Worm (Caenorhabditis elegans) whole organism, mixed stage, embryonic: ENCODE measurements around the gene F11E6.11.

Experiments used
- M03D4.4 ChIP-seq: sonication (generic microtip); optimal IDR thresholded peaks from 2 replicates; lab custom pipeline; 2017; ENCODE audit warnings: mild to moderate bottlenecking, missing genetic modification characterization, missing compliant biosample characterization
- bed-3 ChIP-seq: fragments of 200-800 bp; sonication (Bioruptor generic); optimal IDR thresholded peaks from 3 replicates; lab custom pipeline; 2018; ENCODE audit warnings: mild to moderate bottlenecking, missing genetic modification characterization, moderate library complexity, missing compliant biosample characterization
- blmp-1 ChIP-seq: fragments of 150-350 bp; optimal IDR thresholded peaks from 2 replicates; lab custom pipeline; 2014; ENCODE audit warnings: missing biosample characterization, missing genetic modification characterization
- ceh-39 ChIP-seq: fragments of 150-350 bp; optimal IDR thresholded peaks from 2 replicates; lab custom pipeline; 2014; ENCODE audit warnings: missing biosample characterization, missing genetic modification characterization
- ceh-43 ChIP-seq: fragments of 200-800 bp; sonication (Bioruptor generic); optimal IDR thresholded peaks from 2 replicates; lab custom pipeline; 2018; ENCODE audit warnings: mild to moderate bottlenecking, missing genetic modification characterization, moderate library complexity, missing compliant biosample characterization
- ces-1 ChIP-seq: fragments of 150-350 bp; optimal IDR thresholded peaks from 2 replicates; lab custom pipeline; 2014; ENCODE audit warnings: missing biosample characterization, missing genetic modification reagents, missing genetic modification characterization
- cnd-1 ChIP-seq: fragments of 200-800 bp; sonication (Bioruptor generic); optimal IDR thresholded peaks from 2 replicates; lab custom pipeline; 2018; ENCODE audit warnings: mild to moderate bottlenecking, missing genetic modification characterization, missing compliant biosample characterization
- drap-1 ChIP-seq: fragments of 200-800 bp; sonication (Bioruptor generic); optimal IDR thresholded peaks from 3 replicates; lab custom pipeline; 2018; ENCODE audit warnings: mild to moderate bottlenecking, missing genetic modification characterization, missing compliant biosample characterization
- elt-1 ChIP-seq: sonication (generic microtip); optimal IDR thresholded peaks from 2 replicates; lab custom pipeline; 2017; ENCODE audit warnings: missing genetic modification characterization, mild to moderate bottlenecking, missing compliant biosample characterization, antibody characterized with exemption, moderate library complexity, borderline replicate concordance; ENCODE audit not compliant: insufficient read depth
- elt-3 ChIP-seq: fragments of 150-350 bp; optimal IDR thresholded peaks from 2 replicates; lab custom pipeline; 2014; ENCODE audit warnings: missing biosample characterization, missing genetic modification characterization
- flh-1 ChIP-seq: fragments of 200-800 bp; sonication (Bioruptor generic); optimal IDR thresholded peaks from 2 replicates; lab custom pipeline; 2018; ENCODE audit warnings: mild to moderate bottlenecking, missing genetic modification characterization, moderate library complexity, missing compliant biosample characterization
- ham-2 ChIP-seq: fragments of 200-800 bp; sonication (Bioruptor generic); optimal IDR thresholded peaks from 2 replicates; lab custom pipeline; 2018; ENCODE audit warnings: mild to moderate bottlenecking, missing genetic modification characterization, missing compliant biosample characterization
- hlh-1 ChIP-seq: fragments of 150-350 bp; optimal IDR thresholded peaks from 2 replicates; lab custom pipeline; 2014; ENCODE audit warnings: missing biosample characterization, missing genetic modification reagents, missing genetic modification characterization
- lin-13 ChIP-seq: fragments of 150-350 bp; optimal IDR thresholded peaks from 2 replicates; lab custom pipeline; 2014; ENCODE audit warnings: missing biosample characterization, missing genetic modification characterization
- lin-32 ChIP-seq: fragments of 200-800 bp; sonication (Bioruptor generic); optimal IDR thresholded peaks from 2 replicates; lab custom pipeline; 2018; ENCODE audit warnings: mild to moderate bottlenecking, missing genetic modification characterization, missing compliant biosample characterization
- lsy-2 ChIP-seq: fragments of 150-350 bp; optimal IDR thresholded peaks from 2 replicates; lab custom pipeline; 2014; ENCODE audit warnings: missing biosample characterization, missing genetic modification characterization
- mab-5 ChIP-seq: fragments of 150-350 bp; optimal IDR thresholded peaks from 2 replicates; lab custom pipeline; 2014; ENCODE audit warnings: missing biosample characterization, missing genetic modification characterization
- mep-1 ChIP-seq: fragments of 150-350 bp; optimal IDR thresholded peaks from 2 replicates; lab custom pipeline; 2017; ENCODE audit warnings: missing biosample characterization, missing genetic modification reagents, missing genetic modification characterization, inconsistent platforms
- mls-2 ChIP-seq: sonication (generic microtip); optimal IDR thresholded peaks from 2 replicates; lab custom pipeline; 2016; ENCODE audit warnings: mild to moderate bottlenecking, missing genetic modification characterization, moderate library complexity, missing compliant biosample characterization
- nhr-2 ChIP-seq: fragments of 150-350 bp; optimal IDR thresholded peaks from 2 replicates; lab custom pipeline; 2014; ENCODE audit warnings: missing biosample characterization, missing genetic modification characterization
- nhr-237 ChIP-seq: fragments of 150-350 bp; optimal IDR thresholded peaks from 2 replicates; lab custom pipeline; 2014; ENCODE audit warnings: missing biosample characterization, missing genetic modification characterization
- nhr-28 ChIP-seq: fragments of 150-350 bp; optimal IDR thresholded peaks from 2 replicates; lab custom pipeline; 2014; ENCODE audit warnings: missing biosample characterization, missing genetic modification characterization
- pha-4 ChIP-seq: fragments of 150-350 bp; optimal IDR thresholded peaks from 2 replicates; lab custom pipeline; 2018; ENCODE audit warnings: missing biosample characterization, missing genetic modification reagents, missing genetic modification characterization
- sem-2 ChIP-seq: fragments of 200-800 bp; sonication (Bioruptor generic); optimal IDR thresholded peaks from 2 replicates; lab custom pipeline; 2018; ENCODE audit warnings: mild to moderate bottlenecking, missing genetic modification characterization, missing compliant biosample characterization
- snpc-4 ChIP-seq: fragments of 150-350 bp; optimal IDR thresholded peaks from 2 replicates; lab custom pipeline; 2014; ENCODE audit warnings: missing biosample characterization, missing genetic modification characterization
- tbx-8 ChIP-seq: fragments of 200-800 bp; sonication (Bioruptor generic); optimal IDR thresholded peaks from 2 replicates; lab custom pipeline; 2018; ENCODE audit warnings: mild to moderate bottlenecking, missing genetic modification characterization, moderate library complexity, missing compliant biosample characterization
- unc-120 ChIP-seq: sonication (generic microtip); optimal IDR thresholded peaks from 2 replicates; lab custom pipeline; 2017; ENCODE audit warnings: missing genetic modification characterization, missing compliant biosample characterization; ENCODE audit not compliant: poor library complexity, severe bottlenecking
- unc-39 ChIP-seq: fragments of 150-350 bp; optimal IDR thresholded peaks from 2 replicates; lab custom pipeline; 2014; ENCODE audit warnings: missing biosample characterization, missing genetic modification characterization
- unc-62 ChIP-seq: fragments of 150-350 bp; optimal IDR thresholded peaks from 2 replicates; lab custom pipeline; 2014; ENCODE audit warnings: missing biosample characterization, missing genetic modification reagents, missing genetic modification characterization
- zip-8 ChIP-seq: fragments of 150-350 bp; optimal IDR thresholded peaks from 2 replicates; lab custom pipeline; 2014; ENCODE audit warnings: missing biosample characterization, missing genetic modification characterization
- ztf-11 ChIP-seq: fragments of 150-350 bp; optimal IDR thresholded peaks from 2 replicates; lab custom pipeline; 2014; ENCODE audit warnings: missing biosample characterization, missing genetic modification characterization

Gene F11E6.11

ce11 chrIV:17432223-17432826 is 10.3 kb upstream of the F11E6.11 start:
- TF ChIP-seq tbx-8 (GFP tag; lab: Kevin White, UChicago), result no peak
- TF ChIP-seq ceh-39 (tag; lab: Kevin White, UChicago), result no peak
- no peak for TF ChIP-seq sem-2 (GFP tag; lab: Kevin White, UChicago)
- TF ChIP-seq lsy-2, result no peak
- TF ChIP-seq cnd-1 (tag; lab: Kevin White, UChicago), result no peak
- TF ChIP-seq ceh-43 (GFP tag; lab: Kevin White, UChicago), result no peak
- TF ChIP-seq drap-1 (GFP tag; lab: Kevin White, UChicago), result no peak
- no peak for TF ChIP-seq unc-39 (tag; lab: Kevin White, UChicago)
- no peak for TF ChIP-seq nhr-2 (tag; lab: Kevin White, UChicago)
- TF ChIP-seq elt-3 (tag; lab: Kevin White, UChicago), result no peak
- no peak for TF ChIP-seq hlh-1
- TF ChIP-seq lin-13 (tag; lab: Kevin White, UChicago), result no peak

- no peak for TF ChIP-seq ces-1 (GFP tag; lab: Kevin White, UChicago)
- TF ChIP-seq lin-13 (tag; lab: Kevin White, UChicago), result no peak
- TF ChIP-seq M03D4.4 (tag; lab: Kevin White, UChicago), result no peak
- TF ChIP-seq snpc-4, result no peak
- TF ChIP-seq blmp-1, result no peak
- TF ChIP-seq lsy-2, result no peak
- TF ChIP-seq ham-2, result no peak
- TF ChIP-seq mab-5 (tag; lab: Kevin White, UChicago), result no peak
- no peak for TF ChIP-seq lin-32
- TF ChIP-seq ztf-11, result no peak
- no peak for TF ChIP-seq hlh-1
- TF ChIP-seq tbx-8 (GFP tag; lab: Kevin White, UChicago), result no peak
- TF ChIP-seq bed-3 (GFP tag; lab: Kevin White, UChicago), result no peak
- TF ChIP-seq nhr-237 (tag; lab: Kevin White, UChicago), result no peak
- TF ChIP-seq, all 35 proteins: peak for 0
Observed at ce11 chrIV:17435228-17435627, 7.4 kb upstream of the F11E6.11 start.

- TF ChIP-seq ceh-43 (GFP tag; lab: Kevin White, UChicago), result no peak
- no peak for TF ChIP-seq drap-1 (GFP tag; lab: Kevin White, UChicago)
- no peak for TF ChIP-seq zip-8 (tag; lab: Kevin White, UChicago)
- TF ChIP-seq elt-1 (tag; lab: Kevin White, UChicago), result no peak
- no peak for TF ChIP-seq ztf-11
- TF ChIP-seq lin-32, result no peak
- TF ChIP-seq cnd-1 (tag; lab: Kevin White, UChicago), result no peak
Observed at ce11 chrIV:17436552-17436951, 6.1 kb upstream of the F11E6.11 start, which contains the start of gene gcy-27. Gene gcy-27 (minus strand): TSS chrIV:17436652.

- TF ChIP-seq mab-5 (tag; lab: Kevin White, UChicago) (no peak), flh-1 (GFP tag; lab: Kevin White, UChicago) (no peak), mls-2 (no peak), blmp-1 (no peak), unc-120 (no peak), nhr-2 (tag; lab: Kevin White, UChicago) (no peak), cnd-1 (tag; lab: Kevin White, UChicago) (no peak), drap-1 (GFP tag; lab: Kevin White, UChicago) (no peak), M03D4.4 (tag; lab: Kevin White, UChicago) (no peak), zip-8 (tag; lab: Kevin White, UChicago) (no peak), ceh-39 (tag; lab: Kevin White, UChicago) (no peak), snpc-4 (no peak), elt-3 (tag; lab: Kevin White, UChicago) (no peak), hlh-1 (no peak), nhr-237 (tag; lab: Kevin White, UChicago) (no peak), ham-2 (no peak), tbx-8 (GFP tag; lab: Kevin White, UChicago) (no peak), unc-62 (GFP tag; lab: Kevin White, UChicago) (no peak), mep-1 (no peak), lin-32 (no peak)
- TF ChIP-seq, all 35 proteins: peak for 0
Observed at ce11 chrIV:17437038-17437437, 5.6 kb upstream of the F11E6.11 start, which contains the start of gene C06A12.8. Gene C06A12.8 (plus strand): TSS chrIV:17437338.

ce11 chrIV:17440001-17440400 is 2.6 kb upstream of the F11E6.11 start, which contains the start of gene C06A12.19:
Gene C06A12.19 (minus strand): TSS chrIV:17440101.
- TF ChIP-seq drap-1 (GFP tag; lab: Kevin White, UChicago) (no peak), M03D4.4 (tag; lab: Kevin White, UChicago) (no peak), flh-1 (GFP tag; lab: Kevin White, UChicago) (no peak), elt-1 (tag; lab: Kevin White, UChicago) (no peak), blmp-1 (no peak), pha-4 (no peak), snpc-4 (no peak), mls-2 (no peak), nhr-237 (tag; lab: Kevin White, UChicago) (no peak), nhr-28 (tag; lab: Kevin White, UChicago) (no peak), unc-39 (tag; lab: Kevin White, UChicago) (no peak)
